Fruit fly (Drosophila melanogaster) whole organism, embryonic: Measurements from ENCODE around the gene CG33523.
A peak's percentile ranks its signal among the peaks of the same experiment; 100 is the strongest.

Experiments
- Bdp1 ChIP-seq: fragments of 200-800 bp; sonication (Bioruptor generic); optimal IDR thresholded peaks from 3 replicates; lab custom pipeline; 2016; ENCODE audit warnings: missing biosample characterization, missing genetic modification characterization
- Blimp-1 ChIP-seq: fragments of 200-800 bp; sonication (Bioruptor generic); optimal IDR thresholded peaks from 3 replicates; lab custom pipeline; 2018; ENCODE audit warnings: missing biosample characterization, missing genetic modification characterization, mild to moderate bottlenecking, moderate library complexity, missing genetic modification reagents
- Bteb2 ChIP-seq: fragments of 200-800 bp; sonication (Bioruptor generic); optimal IDR thresholded peaks from 2 replicates; lab custom pipeline; 2016; ENCODE audit warnings: missing biosample characterization, missing genetic modification characterization
- CG1024 ChIP-seq: fragments of 200-800 bp; sonication (Bioruptor generic); IDR thresholded peaks from 2 replicates; pipeline ENCODE4 v1.3.6; 2022; ENCODE audit warnings: missing biosample characterization, missing genetic modification characterization
- CG12769 ChIP-seq: fragments of 200-800 bp; sonication (Bioruptor generic); optimal IDR thresholded peaks from 2 replicates; lab custom pipeline; 2019; ENCODE audit warnings: missing biosample characterization, mild to moderate bottlenecking, missing genetic modification characterization, moderate library complexity
- CG13775 ChIP-seq: fragments of 200-800 bp; sonication (Bioruptor generic); optimal IDR thresholded peaks from 3 replicates; lab custom pipeline; 2017; ENCODE audit warnings: missing biosample characterization, mild to moderate bottlenecking, missing genetic modification characterization
- CG14710 ChIP-seq: fragments of 200-800 bp; sonication (Bioruptor generic); optimal IDR thresholded peaks from 3 replicates; lab custom pipeline; 2019; ENCODE audit warnings: missing biosample characterization, mild to moderate bottlenecking, missing genetic modification characterization, moderate library complexity
- CG18262 ChIP-seq: fragments of 200-800 bp; optimal IDR thresholded peaks from 3 replicates; lab custom pipeline; 2019; ENCODE audit warnings: missing biosample characterization, mild to moderate bottlenecking, missing genetic modification characterization, moderate library complexity
- CG18599 ChIP-seq: fragments of 200-800 bp; sonication (Bioruptor generic); optimal IDR thresholded peaks from 3 replicates; lab custom pipeline; 2017; ENCODE audit warnings: missing biosample characterization, missing genetic modification characterization, mild to moderate bottlenecking, moderate library complexity, missing genetic modification reagents
- CG18764 ChIP-seq: fragments of 200-800 bp; sonication (Bioruptor generic); optimal IDR thresholded peaks from 3 replicates; lab custom pipeline; 2016; ENCODE audit warnings: missing biosample characterization, missing genetic modification characterization
- CG2199 ChIP-seq: fragments of 200-800 bp; sonication (Bioruptor generic); IDR thresholded peaks from 3 replicates; pipeline ENCODE4 v1.3.6; 2022; ENCODE audit warnings: missing biosample characterization, missing genetic modification characterization
- CG2889 ChIP-seq: fragments of 200-800 bp; sonication (Bioruptor generic); IDR thresholded peaks from 3 replicates; pipeline ENCODE4 v1.3.6; 2022; ENCODE audit warnings: missing biosample characterization, missing genetic modification characterization
- CG3726 ChIP-seq: fragments of 200-800 bp; sonication (Bioruptor generic); IDR thresholded peaks from 3 replicates; pipeline ENCODE4, ENCODE4 v1.3.6; 2022; ENCODE audit warnings: missing biosample characterization, missing genetic modification characterization
- CG5180 ChIP-seq: fragments of 200-800 bp; sonication (Bioruptor generic); optimal IDR thresholded peaks from 3 replicates; lab custom pipeline; 2017; ENCODE audit warnings: missing biosample characterization, missing genetic modification characterization, mild to moderate bottlenecking, moderate library complexity, missing genetic modification reagents
- CG6689 ChIP-seq: fragments of 200-800 bp; sonication (Bioruptor generic); IDR thresholded peaks from 2 replicates; pipeline ENCODE4 v1.3.6; 2022; ENCODE audit warnings: missing biosample characterization, missing genetic modification characterization
- CG7839 ChIP-seq: fragments of 200-800 bp; sonication (Bioruptor generic); optimal IDR thresholded peaks from 3 replicates; lab custom pipeline; 2018; ENCODE audit warnings: missing biosample characterization, mild to moderate bottlenecking, missing genetic modification characterization, moderate library complexity
- CG8290 ChIP-seq, 3 experiments: fragments of 200-800 bp; sonication (Bioruptor generic); optimal IDR thresholded peaks; 2 replicates each; lab custom pipeline; 2016 to 2019; ENCODE audit warnings: missing biosample characterization in 3 of 3, missing genetic modification characterization in 3 of 3, mild to moderate bottlenecking in 2 of 3, moderate library complexity in 1 of 3
- CG8359 ChIP-seq: fragments of 200-800 bp; sonication (Bioruptor generic); optimal IDR thresholded peaks from 2 replicates; lab custom pipeline; 2017; ENCODE audit warnings: missing biosample characterization, mild to moderate bottlenecking, missing genetic modification characterization, borderline replicate concordance
- CG9876 ChIP-seq: fragments of 200-800 bp; sonication (Bioruptor generic); optimal IDR thresholded peaks from 2 replicates; lab custom pipeline; 2016; ENCODE audit warnings: missing biosample characterization, missing genetic modification characterization
- Dp ChIP-seq: fragments of 200-800 bp; sonication (Bioruptor generic); optimal IDR thresholded peaks from 2 replicates; lab custom pipeline; 2018; ENCODE audit warnings: missing biosample characterization, mild to moderate bottlenecking, missing genetic modification characterization, moderate library complexity
- E2f1 ChIP-seq: fragments of 200-800 bp; sonication (Bioruptor generic); IDR thresholded peaks from 2 replicates; pipeline ENCODE4 v1.3.6; 2022; ENCODE audit warnings: missing biosample characterization, missing genetic modification characterization
- E2f2 ChIP-seq: fragments of 200-800 bp; sonication (Bioruptor generic); IDR thresholded peaks from 2 replicates; pipeline ENCODE4 v1.3.6; 2022; ENCODE audit warnings: missing biosample characterization, missing genetic modification characterization
- HLH4C ChIP-seq: fragments of 200-800 bp; sonication (Bioruptor generic); IDR thresholded peaks from 3 replicates; pipeline ENCODE4 v1.3.6; 2022; ENCODE audit warnings: missing biosample characterization, missing genetic modification characterization; ENCODE audit not compliant: partially characterized antibody
- Hey ChIP-seq: fragments of 200-800 bp; sonication (Bioruptor generic); optimal IDR thresholded peaks from 3 replicates; lab custom pipeline; 2018; ENCODE audit warnings: missing biosample characterization, mild to moderate bottlenecking, missing genetic modification characterization
- Hsf ChIP-seq: fragments of 200-800 bp; sonication (Bioruptor generic); optimal IDR thresholded peaks from 3 replicates; lab custom pipeline; 2016; ENCODE audit warnings: missing biosample characterization, missing genetic modification characterization
- Jarid2 ChIP-seq: fragments of 200-800 bp; sonication (Bioruptor generic); optimal IDR thresholded peaks from 3 replicates; lab custom pipeline; 2017; ENCODE audit warnings: mild to moderate bottlenecking, missing biosample characterization, missing genetic modification reagents, missing genetic modification characterization
- MTF-1 ChIP-seq: fragments of 200-800 bp; sonication (Bioruptor generic); optimal IDR thresholded peaks from 2 replicates; lab custom pipeline; 2018; ENCODE audit warnings: missing biosample characterization, mild to moderate bottlenecking, missing genetic modification characterization, borderline replicate concordance
- Nf-YC ChIP-seq: fragments of 200-800 bp; optimal IDR thresholded peaks from 3 replicates; lab custom pipeline; 2019; ENCODE audit warnings: missing biosample characterization, mild to moderate bottlenecking, missing genetic modification characterization, moderate library complexity
- Spps ChIP-seq: fragments of 200-800 bp; sonication (Bioruptor generic); optimal IDR thresholded peaks from 2 replicates; lab custom pipeline; 2018; ENCODE audit warnings: missing biosample characterization, mild to moderate bottlenecking, missing genetic modification characterization
- Sry-β ChIP-seq: fragments of 200-800 bp; sonication (Bioruptor generic); optimal IDR thresholded peaks from 2 replicates; lab custom pipeline; 2018; ENCODE audit warnings: missing biosample characterization, mild to moderate bottlenecking, missing genetic modification characterization, moderate library complexity
- Vsx1 ChIP-seq: fragments of 200-800 bp; sonication (Bioruptor generic); optimal IDR thresholded peaks from 2 replicates; lab custom pipeline; 2017; ENCODE audit warnings: missing biosample characterization, mild to moderate bottlenecking, missing genetic modification characterization, missing genetic modification reagents
- amos ChIP-seq: fragments of 200-800 bp; sonication (Bioruptor generic); IDR thresholded peaks from 2 replicates; pipeline ENCODE4 v1.3.6; 2022; ENCODE audit warnings: missing biosample characterization, missing genetic modification characterization; ENCODE audit not compliant: partially characterized antibody
- chinmo ChIP-seq: fragments of 200-800 bp; sonication (Bioruptor generic); IDR thresholded peaks from 4 replicates; pipeline ENCODE4 v1.3.6; 2022; ENCODE audit warnings: missing biosample characterization, missing genetic modification characterization; ENCODE audit not compliant: partially characterized antibody
- dmrt11E ChIP-seq: fragments of 200-800 bp; sonication (Bioruptor generic); optimal IDR thresholded peaks from 3 replicates; lab custom pipeline; 2018; ENCODE audit warnings: missing biosample characterization, mild to moderate bottlenecking, missing genetic modification characterization, moderate library complexity
- eve ChIP-seq, 2 experiments: fragments of >200 bp; optimal IDR thresholded peaks; 2 replicates each; lab custom pipeline; 2017; ENCODE audit warnings: missing biosample characterization in 2 of 2, missing genetic modification characterization in 2 of 2
- exex ChIP-seq: fragments of 200-800 bp; sonication (Bioruptor generic); optimal IDR thresholded peaks from 4 replicates; lab custom pipeline; 2018; ENCODE audit warnings: missing biosample characterization, mild to moderate bottlenecking, missing genetic modification characterization, moderate library complexity
- fu2 ChIP-seq: fragments of 200-800 bp; sonication (Bioruptor generic); optimal IDR thresholded peaks from 2 replicates; lab custom pipeline; 2016; ENCODE audit warnings: missing biosample characterization, missing genetic modification characterization
- gem ChIP-seq: fragments of 200-800 bp; sonication (Bioruptor generic); optimal IDR thresholded peaks from 2 replicates; lab custom pipeline; 2019; ENCODE audit warnings: missing biosample characterization, mild to moderate bottlenecking, missing genetic modification characterization, moderate library complexity
- jing ChIP-seq: fragments of 200-800 bp; sonication (Bioruptor generic); optimal IDR thresholded peaks from 2 replicates; lab custom pipeline; 2018; ENCODE audit warnings: missing biosample characterization, mild to moderate bottlenecking, missing genetic modification characterization
- lab ChIP-seq: fragments of 200-800 bp; sonication (Bioruptor generic); optimal IDR thresholded peaks from 3 replicates; lab custom pipeline; 2017; ENCODE audit warnings: missing biosample characterization, missing genetic modification characterization, mild to moderate bottlenecking, moderate library complexity, missing genetic modification reagents
- nerfin-1 ChIP-seq: fragments of 200-800 bp; sonication (Bioruptor generic); optimal IDR thresholded peaks from 3 replicates; lab custom pipeline; 2019; ENCODE audit warnings: missing biosample characterization, mild to moderate bottlenecking, missing genetic modification characterization, moderate library complexity
- peb ChIP-seq: fragments of 200-800 bp; sonication (Bioruptor generic); IDR thresholded peaks from 2 replicates; pipeline ENCODE4 v1.3.6; 2022; ENCODE audit warnings: missing biosample characterization, missing genetic modification characterization
- slbo ChIP-seq: fragments of 200-800 bp; sonication (Bioruptor generic); IDR thresholded peaks from 2 replicates; pipeline ENCODE4 v1.3.6; 2022; ENCODE audit warnings: missing biosample characterization, missing genetic modification characterization
- tio ChIP-seq: fragments of 200-800 bp; sonication (Bioruptor generic); optimal IDR thresholded peaks from 2 replicates; lab custom pipeline; 2017; ENCODE audit warnings: missing biosample characterization, missing genetic modification characterization, inconsistent platforms
- usp ChIP-seq: fragments of >200 bp; optimal IDR thresholded peaks from 2 replicates; lab custom pipeline; 2017; ENCODE audit warnings: missing biosample characterization, missing genetic modification characterization
- wek ChIP-seq: fragments of 200-800 bp; sonication (Bioruptor generic); optimal IDR thresholded peaks from 3 replicates; lab custom pipeline; 2018; ENCODE audit warnings: missing biosample characterization, mild to moderate bottlenecking, missing genetic modification characterization, moderate library complexity

Gene CG33523

DNA sequence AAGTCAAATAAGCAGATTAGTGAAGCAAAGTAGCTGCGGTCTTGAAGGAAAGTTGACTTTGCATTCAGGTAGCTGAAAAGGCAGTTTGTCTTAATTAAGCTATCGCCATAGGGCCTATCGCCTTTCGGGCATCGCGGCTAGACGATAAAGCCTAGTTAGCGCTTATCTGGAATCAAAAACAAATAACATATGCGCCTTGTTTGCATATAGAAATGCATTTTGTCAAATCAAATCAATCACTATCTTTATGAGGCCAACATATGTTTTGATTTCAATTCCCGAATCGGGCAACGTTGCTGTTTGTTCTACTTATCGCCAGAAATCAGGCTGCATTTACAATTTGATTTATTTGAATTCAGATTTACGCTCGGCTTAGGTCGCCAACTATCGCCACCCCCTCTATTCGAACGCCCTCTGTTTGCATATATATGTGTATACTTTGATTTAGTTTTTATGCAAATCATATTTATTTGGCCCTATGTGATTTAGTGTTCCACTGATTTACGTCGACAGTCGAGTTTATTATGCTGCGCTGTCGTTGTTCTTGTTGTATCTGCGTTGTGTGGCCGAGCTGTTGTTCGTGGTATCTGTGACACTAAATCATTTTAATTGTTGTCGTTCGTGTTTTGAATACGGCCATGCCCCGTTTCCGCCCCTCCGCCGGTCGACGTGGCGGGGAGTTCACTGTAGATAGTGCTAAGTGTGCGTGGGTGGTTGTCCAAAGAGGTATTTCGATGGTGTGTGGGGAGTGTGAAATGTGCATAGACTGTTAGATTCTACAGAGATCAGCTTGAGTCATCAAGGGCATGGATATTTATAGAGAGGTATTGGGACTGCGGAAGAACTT, 51.1 kb downstream of the CG33523 start (continued):
- TF ChIP-seq tio (GFP tag; lab: Kevin White, UChicago) = peak; percentile 16
- 0 out of 2 replicates have a peak, but pooled peaks have one; percentile 20 for TF ChIP-seq peb (GFP tag; lab: Robert Waterston, UW)
- no peak for TF ChIP-seq Bteb2
- TF ChIP-seq CG6689 (GFP tag; lab: Robert Waterston, UW) = peak; percentile 17; the same call in 1 of the 2 replicates
- TF ChIP-seq gem (tag; lab: Kevin White, UChicago) = peak; percentile 55
- peak; percentile 1 for TF ChIP-seq Hsf (GFP tag; lab: Kevin White, UChicago)
- no peak for TF ChIP-seq CG2889 (GFP tag; lab: Robert Waterston, UW)
- peak in 1 of 2 experiments; percentile 76 for TF ChIP-seq eve (GFP tag; optimal IDR thresholded peaks at IDR 0.05; lab: Kevin White, UChicago)
- peak; percentile 4 for TF ChIP-seq CG7839 (tag; lab: Kevin White, UChicago)
- no peak for TF ChIP-seq E2f1 (GFP tag; lab: Robert Waterston, UW)
- peak; percentile 56 for TF ChIP-seq Blimp-1
- peak; percentile 54 for TF ChIP-seq CG14710 (tag; lab: Kevin White, UChicago)
- TF ChIP-seq CG1024 (GFP tag; lab: Robert Waterston, UW) = peak; percentile 65; the same call in 1 of the 2 replicates
- TF ChIP-seq lab (GFP tag; lab: Kevin White, UChicago) = peak; percentile 40
- peak; percentile 78 for TF ChIP-seq Vsx1 (GFP tag; lab: Kevin White, UChicago)
- TF ChIP-seq CG8359 = peak; percentile 35
- peak; percentile 36 for TF ChIP-seq Jarid2 (GFP tag; lab: Kevin White, UChicago)
- TF ChIP-seq MTF-1 = peak; percentile 64
- no peak for TF ChIP-seq slbo (GFP tag; lab: Robert Waterston, UW)
- 0 out of 3 replicates have a peak, but pooled peaks have one; percentile 49 for TF ChIP-seq CG3726 (GFP tag; lab: Robert Waterston, UW)
- TF ChIP-seq fu2 (GFP tag; lab: Kevin White, UChicago) = no peak
- peak; percentile 35 for TF ChIP-seq CG18599
- peak; percentile 49 for TF ChIP-seq CG18262 (tag; lab: Kevin White, UChicago)
- peak; percentile 50 for TF ChIP-seq Bdp1 (GFP tag; lab: Kevin White, UChicago)
- peak; percentile 25 for TF ChIP-seq Spps
- no peak for TF ChIP-seq HLH4C (GFP tag; lab: Robert Waterston, UW)
- TF ChIP-seq CG12769 = peak; percentile 34
- TF ChIP-seq Dp = no peak
- TF ChIP-seq Nf-YC (tag; lab: Kevin White, UChicago) = no peak
- peak; percentile 64 for TF ChIP-seq dmrt11E
- TF ChIP-seq CG13775 (GFP tag; lab: Kevin White, UChicago) = peak; percentile 25
- peak; percentile 53 for TF ChIP-seq CG8290 (GFP tag; optimal IDR thresholded peaks at IDR 0.05; lab: Kevin White, UChicago)
- peak in 1 of 2 experiments; percentile 79 for TF ChIP-seq CG8290 (tag; optimal IDR thresholded peaks at IDR 0.05; lab: Kevin White, UChicago)
- peak; percentile 34 for TF ChIP-seq CG5180 (GFP tag; lab: Kevin White, UChicago)
- TF ChIP-seq nerfin-1 (tag; lab: Kevin White, UChicago) = peak; percentile 18
- TF ChIP-seq Hey = no peak
- TF ChIP-seq CG9876 = no peak
- no peak for TF ChIP-seq usp (GFP tag; lab: Kevin White, UChicago)
- TF ChIP-seq CG18764 (GFP tag; lab: Kevin White, UChicago) = peak; percentile 42
- no peak for TF ChIP-seq amos (GFP tag; lab: Robert Waterston, UW)
- TF ChIP-seq jing (GFP tag; lab: Kevin White, UChicago) = peak; percentile 4
- no peak for TF ChIP-seq exex
- peak; percentile 48 for TF ChIP-seq wek (GFP tag; lab: Kevin White, UChicago)
- TF ChIP-seq E2f2 (GFP tag; lab: Robert Waterston, UW) = peak; percentile 32; the same call in 1 of the 2 replicates
- TF ChIP-seq Sry-β = peak; percentile 27
- TF ChIP-seq chinmo (GFP tag; lab: Robert Waterston, UW) = peak; percentile 72; the same call in 1 of the 4 replicates
- TF ChIP-seq CG2199 = peak; percentile 71; the same call in 1 of the 3 replicates
